Fruit fly (Drosophila melanogaster) Kc167 (cell line): ENCODE results near the gene CG43082.

Source experiments
- Myc ChIP-seq: fragments of >200 bp; optimal IDR thresholded peaks from 2 replicates; lab custom pipeline; 2017; ENCODE audit warnings: missing external identifiers
- Sin3A ChIP-seq: fragments of >200 bp; optimal IDR thresholded peaks from 2 replicates; lab custom pipeline; 2018; ENCODE audit warnings: missing external identifiers
- h ChIP-seq: fragments of >200 bp; optimal IDR thresholded peaks from 3 replicates; lab custom pipeline; 2018; ENCODE audit warnings: missing external identifiers
- insv ChIP-seq: fragments of >200 bp; optimal IDR thresholded peaks from 3 replicates; lab custom pipeline; 2018; ENCODE audit warnings: missing external identifiers
- psq ChIP-seq: fragments of >200 bp; optimal IDR thresholded peaks from 2 replicates; lab custom pipeline; 2017; ENCODE audit warnings: missing external identifiers
- ttk ChIP-seq: sonication (Bioruptor generic); optimal IDR thresholded peaks from 2 replicates; lab custom pipeline; 2017; ENCODE audit warnings: missing external identifiers

Gene CG43082

dm6 chr3L:15634368-15635075 is 27.1 kb upstream of the CG43082 start:
- no peak for TF ChIP-seq insv (lab: Kevin White, UChicago)
- no peak for TF ChIP-seq Myc
- TF ChIP-seq h = no peak
- TF ChIP-seq ttk (lab: Kevin White, UChicago) = no peak
- TF ChIP-seq Sin3A (lab: Kevin White, UChicago) = no peak
- TF ChIP-seq psq (lab: Kevin White, UChicago) = no peak

dm6 chr3L:15636359-15636758 is 25.3 kb upstream of the CG43082 start:
- TF ChIP-seq insv (lab: Kevin White, UChicago) = no peak
- TF ChIP-seq h = no peak
- TF ChIP-seq psq (lab: Kevin White, UChicago) = no peak
- TF ChIP-seq Myc = no peak
- no peak for TF ChIP-seq Sin3A (lab: Kevin White, UChicago)
- no peak for TF ChIP-seq ttk (lab: Kevin White, UChicago)

- TF ChIP-seq insv (lab: Kevin White, UChicago) = no peak
- no peak for TF ChIP-seq psq (lab: Kevin White, UChicago)
- TF ChIP-seq Sin3A (lab: Kevin White, UChicago) = no peak
- TF ChIP-seq h = no peak
- TF ChIP-seq Myc = no peak
- TF ChIP-seq ttk (lab: Kevin White, UChicago) = no peak
These were observed 24.7 kb upstream of the CG43082 start for dm6 chr3L:15636978-15637377.

- no peak for TF ChIP-seq psq (lab: Kevin White, UChicago)
- TF ChIP-seq Myc = no peak
- no peak for TF ChIP-seq ttk (lab: Kevin White, UChicago)
- TF ChIP-seq insv (lab: Kevin White, UChicago) = no peak
- TF ChIP-seq h = no peak
These were observed 24.0 kb upstream of the CG43082 start for dm6 chr3L:15637618-15638017.

- TF ChIP-seq psq (lab: Kevin White, UChicago) (no peak), h (no peak), ttk (lab: Kevin White, UChicago) (no peak), Sin3A (lab: Kevin White, UChicago) (no peak), insv (lab: Kevin White, UChicago) (no peak), Myc (no peak)
These were observed 23.1 kb upstream of the CG43082 start for dm6 chr3L:15638524-15638923.

dm6 chr3L:15639978-15640377 is 21.7 kb upstream of the CG43082 start:
- no peak for TF ChIP-seq Myc

dm6 chr3L:15641590-15642019 is 20.1 kb upstream of the CG43082 start:
- no peak for TF ChIP-seq Myc
- no peak for TF ChIP-seq psq (lab: Kevin White, UChicago)
- TF ChIP-seq ttk (lab: Kevin White, UChicago) = no peak
- TF ChIP-seq insv (lab: Kevin White, UChicago) = no peak
- no peak for TF ChIP-seq h
- no peak for TF ChIP-seq Sin3A (lab: Kevin White, UChicago)

- TF ChIP-seq psq (lab: Kevin White, UChicago) (no peak), ttk (lab: Kevin White, UChicago) (no peak), Sin3A (lab: Kevin White, UChicago) (no peak), insv (lab: Kevin White, UChicago) (no peak), Myc (no peak), h (no peak)
These were observed 15.5 kb upstream of the CG43082 start for dm6 chr3L:15646182-15646581.

- TF ChIP-seq Myc (no peak), psq (lab: Kevin White, UChicago) (no peak), h (no peak), ttk (lab: Kevin White, UChicago) (no peak), Sin3A (lab: Kevin White, UChicago) (no peak), insv (lab: Kevin White, UChicago) (no peak)
These were observed 13.7 kb upstream of the CG43082 start, which contains the start of the genes comm3 and CG43083 for dm6 chr3L:15647712-15648621. TSS of gene comm3 (minus strand) at chr3L:15647762. TSS of gene CG43083 (plus strand) at chr3L:15648571.

- no peak for TF ChIP-seq psq (lab: Kevin White, UChicago)
- no peak for TF ChIP-seq Myc
- TF ChIP-seq h = no peak
- no peak for TF ChIP-seq Sin3A (lab: Kevin White, UChicago)
- TF ChIP-seq ttk (lab: Kevin White, UChicago) = no peak
- TF ChIP-seq insv (lab: Kevin White, UChicago) = no peak
These were observed 12.1 kb upstream of the CG43082 start, which contains the start of the genes Eig71Ea and Eig71Eb for dm6 chr3L:15649561-15649960. TSS of gene Eig71Ea (minus strand) at chr3L:15649661. TSS of gene Eig71Eb (plus strand) at chr3L:15649936.

- TF ChIP-seq ttk (lab: Kevin White, UChicago) = no peak
These were observed 11.1 kb upstream of the CG43082 start, which contains the start of gene CG43084 for dm6 chr3L:15650552-15650951. TSS of gene CG43084 (plus strand) at chr3L:15650852.

- TF ChIP-seq psq (lab: Kevin White, UChicago) = no peak
- TF ChIP-seq h = no peak
- TF ChIP-seq Myc = no peak
- no peak for TF ChIP-seq insv (lab: Kevin White, UChicago)
- TF ChIP-seq ttk (lab: Kevin White, UChicago) = no peak
- no peak for TF ChIP-seq Sin3A (lab: Kevin White, UChicago)
These were observed 9.5 kb upstream of the CG43082 start, which contains the start of the genes Eig71Ec and Eig71Ed for dm6 chr3L:15652154-15652553. TSS of gene Eig71Ec (minus strand) at chr3L:15652254. TSS of gene Eig71Ed (plus strand) at chr3L:15652537.
